Worm (Caenorhabditis elegans): ENCODE measurements around the gene C37E2.3.

Gene C37E2.3

ce11 chrX:14182514-14182913 lies 2.3 kb downstream of the C37E2.3 start:
- TF ChIP-seq dsc-1 (tag; optimal IDR thresholded peaks at IDR 0.05) (peak; percentile 88), sox-4 (tag; optimal IDR thresholded peaks at IDR 0.05) (peak; percentile 36), pax-3 (tag; optimal IDR thresholded peaks at IDR 0.05) (peak; percentile 55), nhr-237 (tag; optimal IDR thresholded peaks at IDR 0.05) (no peak)

- TF ChIP-seq C16A3.4 (tag; optimal IDR thresholded peaks at IDR 0.05) (no peak), unc-30 (tag; optimal IDR thresholded peaks at IDR 0.05) (no peak), nhr-71 (tag; optimal IDR thresholded peaks at IDR 0.05) (peak; percentile 39), lin-35 (GFP tag; optimal IDR thresholded peaks at IDR 0.05) (no peak), pax-3 (tag; optimal IDR thresholded peaks at IDR 0.05) (peak; percentile 84), mab-9 (GFP tag; IDR thresholded peaks at IDR 0.05) (no peak), nhr-76 (tag; optimal IDR thresholded peaks at IDR 0.05) (no peak), sup-37 (GFP tag; optimal IDR thresholded peaks at IDR 0.05) (no peak), aha-1 (tag; optimal IDR thresholded peaks at IDR 0.05) (no peak), nhr-77 (tag; optimal IDR thresholded peaks at IDR 0.05) (no peak), ceh-88 (GFP tag; IDR thresholded peaks at IDR 0.05) (no peak), alr-1 (tag; optimal IDR thresholded peaks at IDR 0.05; ENCODE audit: borderline replicate concordance) (no peak), dsc-1 (tag; optimal IDR thresholded peaks at IDR 0.05) (peak; percentile 99), vab-15 (tag; optimal IDR thresholded peaks at IDR 0.05) (no peak), ceh-82 (tag; optimal IDR thresholded peaks at IDR 0.05) (no peak), mdl-1 (tag; optimal IDR thresholded peaks at IDR 0.05) (no peak), sox-4 (tag; optimal IDR thresholded peaks at IDR 0.05) (peak; percentile 73), nhr-84 (tag; optimal IDR thresholded peaks at IDR 0.05) (no peak), efl-1 (optimal IDR thresholded peaks at IDR 0.05) (no peak), efl-1 (GFP tag; optimal IDR thresholded peaks at IDR 0.05 in 1 of 2) (no peak), hlh-17 (GFP tag; optimal IDR thresholded peaks at IDR 0.05; ENCODE audit: borderline replicate concordance) (no peak), lir-3 (tag; optimal IDR thresholded peaks at IDR 0.05; ENCODE audit: poor library complexity) (no peak), Y116A8C.19 (tag; optimal IDR thresholded peaks at IDR 0.05; ENCODE audit: borderline replicate concordance) (no peak), unc-130 (tag; optimal IDR thresholded peaks at IDR 0.05) (no peak), tlp-1 (tag; optimal IDR thresholded peaks at IDR 0.05) (no peak), fkh-4 (tag; optimal IDR thresholded peaks at IDR 0.05; ENCODE audit: borderline replicate concordance) (peak; percentile 42), ces-1 (GFP tag; optimal IDR thresholded peaks at IDR 0.05) (no peak), C34B4.2 (tag; optimal IDR thresholded peaks at IDR 0.05) (no peak), hlh-4 (tag; optimal IDR thresholded peaks at IDR 0.05) (no peak), swsn-7 (tag; optimal IDR thresholded peaks at IDR 0.05) (no peak), unc-62 (GFP tag; optimal IDR thresholded peaks at IDR 0.05) (no peak), blmp-1 (tag; optimal IDR thresholded peaks at IDR 0.05) (no peak), xbp-1 (tag; optimal IDR thresholded peaks at IDR 0.05) (no peak), efl-3 (GFP tag; optimal IDR thresholded peaks at IDR 0.05) (no peak), tbx-2 (tag; optimal IDR thresholded peaks at IDR 0.05) (no peak), elt-3 (tag; optimal IDR thresholded peaks at IDR 0.05) (no peak), zag-1 (tag; optimal IDR thresholded peaks at IDR 0.05) (no peak), egl-13 (tag; optimal IDR thresholded peaks at IDR 0.05) (no peak), grh-1 (GFP tag; IDR thresholded peaks at IDR 0.05) (no peak), skn-1 (tag; optimal IDR thresholded peaks at IDR 0.05) (no peak), snpc-4 (tag; optimal IDR thresholded peaks at IDR 0.05) (no peak), elt-2 (tag; optimal IDR thresholded peaks at IDR 0.05) (no peak), nhr-47 (tag; optimal IDR thresholded peaks at IDR 0.05) (peak; percentile 38), ceh-63 (GFP tag; optimal IDR thresholded peaks at IDR 0.05) (no peak), nhr-28 (tag; optimal IDR thresholded peaks at IDR 0.05) (no peak), ztf-11 (tag; optimal IDR thresholded peaks at IDR 0.05) (no peak), nhr-19 (GFP tag; conservative IDR thresholded peaks at IDR 0.05) (no peak), fkh-10 (GFP tag; optimal IDR thresholded peaks at IDR 0.05) (no peak), fkh-8 (tag; optimal IDR thresholded peaks at IDR 0.05) (peak; percentile 23), ztf-4 (tag; optimal IDR thresholded peaks at IDR 0.05) (no peak), unc-98 (GFP tag; IDR thresholded peaks at IDR 0.05) (no peak)
Measured at ce11 chrX:14185631-14186030, 5.4 kb downstream of the C37E2.3 start.

Measured in whole organism, L1 larva.